Worm (Caenorhabditis elegans) whole organism, L4 larva: ENCODE results near the gene C27D6.1.

Source experiments
- F26F4.8 ChIP-seq: fragments of 200-800 bp; sonication (Bioruptor generic); conservative IDR thresholded peaks from 2 replicates; pipeline ENCODE4 v1.3.6; 2022; ENCODE audit warnings: missing genetic modification characterization, missing compliant biosample characterization
- F44E2.7 ChIP-seq: fragments of 200-800 bp; sonication (Bioruptor generic); IDR thresholded peaks from 2 replicates; pipeline ENCODE4 v2.1.2; 2022; ENCODE audit warnings: missing genetic modification characterization, missing compliant biosample characterization
- F49E8.2 ChIP-seq: sonication (generic microtip); optimal IDR thresholded peaks from 2 replicates; lab custom pipeline; 2016; ENCODE audit warnings: missing compliant biosample characterization, mild to moderate bottlenecking, missing genetic modification characterization, borderline replicate concordance
- T20F7.1 ChIP-seq: fragments of 200-800 bp; sonication (Bioruptor generic); optimal IDR thresholded peaks from 2 replicates; lab custom pipeline; 2018; ENCODE audit warnings: mild to moderate bottlenecking, missing genetic modification characterization, missing compliant biosample characterization
- ZK337.2 ChIP-seq: fragments of 200-800 bp; sonication (Bioruptor generic); IDR thresholded peaks from 2 replicates; pipeline ENCODE4 v1.3.6; 2022; ENCODE audit warnings: missing genetic modification reagents, missing genetic modification characterization, missing compliant biosample characterization
- ZK546.5 ChIP-seq, 2 experiments: sonication (generic microtip); optimal IDR thresholded peaks; 2 replicates each; lab custom pipeline; 2017; ENCODE audit warnings: missing biosample characterization in 2 of 2, missing genetic modification characterization in 2 of 2
- aha-1 ChIP-seq: fragments of 150-350 bp; peaks from one replicate; lab custom pipeline; 2014; ENCODE audit warnings: missing biosample characterization, missing genetic modification characterization
- aly-2 ChIP-seq: sonication (generic microtip); optimal IDR thresholded peaks from 2 replicates; lab custom pipeline; 2018; ENCODE audit warnings: missing biosample characterization, missing genetic modification characterization
- ama-1 ChIP-seq: fragments of 150-350 bp; optimal IDR thresholded peaks from 2 replicates; lab custom pipeline; 2014; ENCODE audit warnings: inconsistent platforms, mixed read lengths
- ceh-82 ChIP-seq: sonication (generic microtip); optimal IDR thresholded peaks from 2 replicates; lab custom pipeline; 2017; ENCODE audit warnings: missing biosample characterization, missing genetic modification characterization
- cey-2 ChIP-seq: sonication (generic microtip); optimal IDR thresholded peaks from 3 replicates; lab custom pipeline; 2017; ENCODE audit warnings: missing genetic modification characterization, mild to moderate bottlenecking, missing compliant biosample characterization, antibody characterized with exemption, borderline replicate concordance; ENCODE audit not compliant: insufficient read depth
- daf-8 ChIP-seq: fragments of 200-800 bp; sonication (Bioruptor generic); IDR thresholded peaks from 2 replicates; pipeline ENCODE4 v1.3.6; 2022; ENCODE audit warnings: missing genetic modification characterization, missing compliant biosample characterization
- dmd-8 ChIP-seq: fragments of 200-800 bp; sonication (Bioruptor generic); IDR thresholded peaks from 2 replicates; pipeline ENCODE4 v1.3.6; 2022; ENCODE audit warnings: missing genetic modification characterization, missing compliant biosample characterization
- dve-1 ChIP-seq: sonication (generic microtip); optimal IDR thresholded peaks from 2 replicates; lab custom pipeline; 2017; ENCODE audit warnings: antibody characterized with exemption, mild to moderate bottlenecking, missing genetic modification characterization, missing compliant biosample characterization; ENCODE audit not compliant: insufficient read depth
- fos-1 ChIP-seq: fragments of 150-350 bp; optimal IDR thresholded peaks from 2 replicates; lab custom pipeline; 2014; ENCODE audit warnings: missing biosample characterization, missing genetic modification characterization
- hlh-11 ChIP-seq: fragments of 200-800 bp; sonication (Bioruptor generic); optimal IDR thresholded peaks from 2 replicates; lab custom pipeline; 2018; ENCODE audit warnings: mild to moderate bottlenecking, missing genetic modification characterization, missing compliant biosample characterization
- jun-1 ChIP-seq: fragments of 150-350 bp; optimal IDR thresholded peaks from 2 replicates; lab custom pipeline; 2014; ENCODE audit warnings: missing biosample characterization, missing genetic modification reagents, missing genetic modification characterization
- lin-1 ChIP-seq: fragments of 200-800 bp; sonication (Bioruptor generic); IDR thresholded peaks from 2 replicates; pipeline ENCODE4 v1.3.6; 2022; ENCODE audit warnings: missing genetic modification reagents, missing genetic modification characterization, missing compliant biosample characterization
- lin-13 ChIP-seq: fragments of 150-350 bp; optimal IDR thresholded peaks from 2 replicates; lab custom pipeline; 2014; ENCODE audit warnings: missing biosample characterization, missing genetic modification reagents, missing genetic modification characterization
- lin-15B ChIP-seq: fragments of 150-350 bp; sonication (generic microtip); optimal IDR thresholded peaks from 3 replicates; lab custom pipeline; 2014; ENCODE audit warnings: missing biosample characterization, missing genetic modification characterization
- lin-38 ChIP-seq: fragments of 200-800 bp; sonication (Bioruptor generic); IDR thresholded peaks from 2 replicates; pipeline ENCODE4 v1.3.6; 2022; ENCODE audit warnings: missing genetic modification reagents, missing genetic modification characterization, missing compliant biosample characterization
- lir-3 ChIP-seq: sonication (generic microtip); optimal IDR thresholded peaks from 2 replicates; lab custom pipeline; 2016; ENCODE audit warnings: mild to moderate bottlenecking, missing genetic modification characterization, missing compliant biosample characterization
- mdl-1 ChIP-seq, 2 experiments: fragments of 150-350 bp in 1 of 2; sonication (generic microtip) in 1 of 2; optimal IDR thresholded peaks; 2 replicates each; lab custom pipeline; 2014 to 2017; ENCODE audit warnings: missing biosample characterization in 2 of 2, missing genetic modification characterization in 2 of 2
- mep-1 ChIP-seq: fragments of 150-350 bp; sonication (generic microtip); optimal IDR thresholded peaks from 3 replicates; lab custom pipeline; 2014; ENCODE audit warnings: missing biosample characterization, missing genetic modification characterization
- nhr-237 ChIP-seq: sonication (generic microtip); optimal IDR thresholded peaks from 2 replicates; lab custom pipeline; 2017; ENCODE audit warnings: missing biosample characterization, missing genetic modification characterization
- nhr-28 ChIP-seq: fragments of 150-350 bp; optimal IDR thresholded peaks from 2 replicates; lab custom pipeline; 2014; ENCODE audit warnings: missing biosample characterization, missing genetic modification characterization
- nhr-41 ChIP-seq: fragments of 200-800 bp; sonication (Bioruptor generic); IDR thresholded peaks from 2 replicates; pipeline ENCODE4 v1.3.6; 2022; ENCODE audit warnings: missing genetic modification reagents, missing genetic modification characterization, missing compliant biosample characterization
- nhr-42 ChIP-seq: fragments of 200-800 bp; sonication (Bioruptor generic); IDR thresholded peaks from 2 replicates; pipeline ENCODE4 v1.3.6; 2022; ENCODE audit warnings: missing genetic modification characterization, missing compliant biosample characterization
- nhr-48 ChIP-seq: sonication (generic microtip); optimal IDR thresholded peaks from 2 replicates; lab custom pipeline; 2016; ENCODE audit warnings: mild to moderate bottlenecking, missing genetic modification characterization, missing compliant biosample characterization
- nhr-6 ChIP-seq: fragments of 150-350 bp; optimal IDR thresholded peaks from 2 replicates; lab custom pipeline; 2014; ENCODE audit warnings: missing biosample characterization, missing genetic modification characterization
- nhr-76 ChIP-seq: fragments of 150-350 bp; optimal IDR thresholded peaks from 2 replicates; lab custom pipeline; 2014; ENCODE audit warnings: missing biosample characterization, missing genetic modification characterization
- php-3 ChIP-seq: fragments of 200-800 bp; sonication (Bioruptor generic); IDR thresholded peaks from 2 replicates; pipeline ENCODE4 v1.3.6; 2022; ENCODE audit warnings: missing genetic modification reagents, missing genetic modification characterization, missing compliant biosample characterization
- spr-1 ChIP-seq: sonication (generic microtip); optimal IDR thresholded peaks from 2 replicates; lab custom pipeline; 2016; ENCODE audit warnings: mild to moderate bottlenecking, missing genetic modification characterization, missing compliant biosample characterization
- tag-97 ChIP-seq: fragments of 200-800 bp; sonication (Bioruptor generic); IDR thresholded peaks from 2 replicates; pipeline ENCODE4 v1.3.6; 2022; ENCODE audit warnings: missing genetic modification characterization, missing compliant biosample characterization
- tra-1 ChIP-seq: fragments of 200-800 bp; sonication (Bioruptor generic); IDR thresholded peaks from 2 replicates; pipeline ENCODE4 v1.3.6; 2022; ENCODE audit warnings: missing genetic modification reagents, missing genetic modification characterization, missing compliant biosample characterization
- unc-130 ChIP-seq: sonication (generic microtip); optimal IDR thresholded peaks from 2 replicates; lab custom pipeline; 2016; ENCODE audit warnings: missing genetic modification reagents, missing genetic modification characterization, missing compliant biosample characterization
- unc-62 ChIP-seq, 3 experiments: fragments of 150-350 bp in 1 of 3; sonication (generic microtip); optimal IDR thresholded peaks in 2 of 3; peaks in 1 of 3; 1 replicate in 1 of 3; 2 replicates in 2 of 3; lab custom pipeline; 2014 to 2017; ENCODE audit warnings: missing biosample characterization in 3 of 3, missing genetic modification characterization in 3 of 3, missing genetic modification reagents in 3 of 3, missing genotype in 1 of 3
- vab-7 ChIP-seq: fragments of 200-800 bp; sonication (Bioruptor generic); IDR thresholded peaks from 2 replicates; pipeline ENCODE4 v1.3.6; 2022; ENCODE audit warnings: missing genetic modification reagents, missing genetic modification characterization, missing compliant biosample characterization
- zfp-3 ChIP-seq: fragments of 200-800 bp; sonication (Bioruptor generic); conservative IDR thresholded peaks from 2 replicates; pipeline ENCODE4 v1.3.6; 2022; ENCODE audit warnings: missing genetic modification reagents, missing genetic modification characterization, missing compliant biosample characterization
- zip-11 ChIP-seq: fragments of 200-800 bp; sonication (Bioruptor generic); IDR thresholded peaks from 2 replicates; pipeline ENCODE4 v1.3.6; 2022; ENCODE audit warnings: missing genetic modification characterization, missing compliant biosample characterization
- zip-2 ChIP-seq: fragments of 150-350 bp; optimal IDR thresholded peaks from 2 replicates; lab custom pipeline; 2014; ENCODE audit warnings: missing biosample characterization, missing genetic modification characterization

Gene C27D6.1

DNA sequence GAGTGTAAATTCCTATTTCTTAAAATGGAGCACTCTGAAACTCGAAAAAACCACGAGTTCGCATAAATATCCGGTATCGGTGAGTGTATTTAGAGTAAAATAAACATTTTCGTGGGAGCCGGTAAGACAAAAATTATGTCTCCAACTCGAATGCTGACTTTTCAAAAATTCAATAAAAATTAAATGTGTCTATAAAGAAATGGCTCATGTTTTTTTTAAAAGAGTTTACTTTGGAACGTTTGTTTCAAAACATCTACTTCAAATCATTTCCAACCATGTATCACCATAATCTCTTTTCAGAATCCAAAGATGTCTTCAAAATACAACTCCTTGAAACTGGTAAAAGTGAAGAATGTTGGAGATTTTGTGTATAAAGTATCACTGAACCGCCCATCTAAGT lies 29.9 kb upstream of the C27D6.1 start, which contains the start of gene F58A6.1:
TSS of gene F58A6.1 (plus strand) at position 301 of the 400 bp plus-strand sequence.
- no peak for TF ChIP-seq nhr-76
- TF ChIP-seq zfp-3 (GFP tag; lab: Robert Waterston, UW), result no peak
- no peak for TF ChIP-seq nhr-41
- no peak for TF ChIP-seq F26F4.8
- no peak for TF ChIP-seq nhr-6
- TF ChIP-seq F44E2.7 (GFP tag; lab: Robert Waterston, UW), result no peak
- no peak for TF ChIP-seq php-3 (GFP tag; lab: Robert Waterston, UW)
- TF ChIP-seq ZK546.5 (tag; optimal IDR thresholded peaks at IDR 0.05; lab: Kevin White, UChicago), result no peak
- no peak for TF ChIP-seq hlh-11 (tag; lab: Kevin White, UChicago)
- TF ChIP-seq, all 104 proteins: peak for 0

DNA sequence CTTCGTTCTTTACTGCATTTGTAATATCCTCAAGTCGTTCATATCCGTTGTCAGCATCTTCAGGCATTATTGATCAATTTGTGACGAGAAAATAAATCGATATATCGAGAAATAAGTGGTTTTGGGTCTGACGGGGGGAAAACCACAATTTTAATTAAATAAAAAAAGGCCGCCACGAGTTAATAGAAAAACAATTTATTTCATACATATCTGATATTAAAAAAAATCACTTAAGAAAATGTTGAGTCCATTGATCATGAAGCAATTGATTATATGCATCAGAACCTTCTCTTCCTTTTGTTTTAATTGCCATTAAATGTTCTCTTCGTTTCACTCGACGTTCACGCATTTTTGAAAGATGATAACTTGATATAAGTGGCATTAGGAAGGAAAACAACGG lies 24.2 kb upstream of the C27D6.1 start, which contains the start of gene F58A6.5:
TSS of gene F58A6.5 (minus strand) at position 101 of the 400 bp plus-strand sequence.
- TF ChIP-seq lir-3 (tag; lab: Kevin White, UChicago) (no peak), aha-1 (no peak), zip-2 (tag; lab: Kevin White, UChicago) (no peak), unc-130 (GFP tag; lab: Kevin White, UChicago) (no peak), lin-15B (no peak), lin-13 (no peak), fos-1 (no peak), nhr-48 (no peak), ama-1 (lab: Kevin White, UChicago) (no peak), daf-8 (GFP tag; lab: Robert Waterston, UW) (no peak), zfp-3 (GFP tag; lab: Robert Waterston, UW) (no peak), ceh-82 (tag; lab: Kevin White, UChicago) (no peak), spr-1 (tag; lab: Kevin White, UChicago) (no peak), cey-2 (tag; lab: Kevin White, UChicago) (no peak), dmd-8 (GFP tag; lab: Robert Waterston, UW) (no peak), nhr-76 (no peak), mdl-1 (tag; optimal IDR thresholded peaks at IDR 0.05; lab: Kevin White, UChicago) (no peak), nhr-237 (tag; lab: Kevin White, UChicago) (no peak)

ce11 chrII:5150829-5151228 lies 21.7 kb upstream of the C27D6.1 start, which contains the start of gene srb-16:
TSS of gene srb-16 (minus strand) at chrII:5150929.
- TF ChIP-seq lin-38 (GFP tag; lab: Robert Waterston, UW) (no peak), ZK337.2 (GFP tag; lab: Robert Waterston, UW) (no peak), zip-11 (GFP tag; lab: Robert Waterston, UW) (no peak), jun-1 (tag; lab: Kevin White, UChicago) (no peak), unc-62 (GFP tag; optimal IDR thresholded peaks at IDR 0.05 in 1 of 2; lab: Kevin White, UChicago) (no peak), unc-62 (tag; optimal IDR thresholded peaks at IDR 0.05; lab: Kevin White, UChicago) (no peak), tra-1 (GFP tag; lab: Robert Waterston, UW) (no peak), vab-7 (GFP tag; lab: Robert Waterston, UW) (no peak), mep-1 (tag; lab: Kevin White, UChicago) (no peak), F49E8.2 (tag; lab: Kevin White, UChicago) (no peak), aly-2 (tag; lab: Kevin White, UChicago) (no peak), lin-1 (GFP tag; lab: Robert Waterston, UW) (no peak), dve-1 (tag; lab: Kevin White, UChicago) (no peak), tag-97 (GFP tag; lab: Robert Waterston, UW) (no peak), T20F7.1 (GFP tag; lab: Kevin White, UChicago) (no peak), nhr-42 (GFP tag; lab: Robert Waterston, UW) (no peak), ama-1 (lab: Kevin White, UChicago) (no peak), nhr-28 (tag; lab: Kevin White, UChicago) (no peak), aha-1 (no peak)
